Worm (Caenorhabditis elegans): ENCODE measurements around the gene scl-8.

- TF ChIP-seq him-1 (tag; optimal IDR thresholded peaks at IDR 0.05) = no peak
- TF ChIP-seq dao-5 (tag; optimal IDR thresholded peaks at IDR 0.05) = no peak
These were observed 6.1 kb downstream of the scl-8 start for ce11 chrIV:13077694-13078093.
